Worm (Caenorhabditis elegans) whole organism, young adult: ENCODE measurements around the gene slc-17.4.

Source experiments
- B0035.1 ChIP-seq: sonication (generic microtip); optimal IDR thresholded peaks from 2 replicates; lab custom pipeline; 2016; ENCODE audit warnings: missing genetic modification characterization, mild to moderate bottlenecking, missing compliant biosample characterization, missing genotype, missing genetic modification reagents
- B0336.3 ChIP-seq: fragments of 200-800 bp; sonication (Bioruptor generic); IDR thresholded peaks from 2 replicates; pipeline ENCODE4 v1.3.6; 2022; ENCODE audit warnings: missing genetic modification characterization, missing compliant biosample characterization
- D2030.7 ChIP-seq: fragments of 200-800 bp; sonication (Bioruptor generic); IDR thresholded peaks from 2 replicates; pipeline ENCODE4 v1.3.6; 2022; ENCODE audit warnings: missing genetic modification reagents, missing genetic modification characterization, missing compliant biosample characterization
- F10E7.11 ChIP-seq: sonication (generic microtip); optimal IDR thresholded peaks from 2 replicates; lab custom pipeline; 2017; ENCODE audit warnings: mild to moderate bottlenecking, missing genetic modification characterization, moderate library complexity, missing compliant biosample characterization
- F39B2.1 ChIP-seq: fragments of 200-800 bp; sonication (Bioruptor generic); IDR thresholded peaks from 2 replicates; pipeline ENCODE4 v1.3.6; 2022; ENCODE audit warnings: missing genetic modification reagents, missing genetic modification characterization, missing compliant biosample characterization
- F57C9.4 ChIP-seq: sonication (generic microtip); optimal IDR thresholded peaks from 2 replicates; lab custom pipeline; 2017; ENCODE audit warnings: mild to moderate bottlenecking, missing genetic modification characterization, missing compliant biosample characterization
- K11D2.4 ChIP-seq: fragments of 200-800 bp; sonication (Bioruptor generic); IDR thresholded peaks from 2 replicates; pipeline ENCODE4 v1.3.6; 2022; ENCODE audit warnings: missing genetic modification reagents, missing genetic modification characterization, missing compliant biosample characterization
- Y67H2A.10 ChIP-seq: fragments of 200-800 bp; sonication (Bioruptor generic); conservative IDR thresholded peaks from 2 replicates; pipeline ENCODE4 v1.3.6; 2022; ENCODE audit warnings: missing genetic modification reagents, missing genetic modification characterization, missing compliant biosample characterization
- Y95B8A.8 ChIP-seq: fragments of 200-800 bp; sonication (Bioruptor generic); IDR thresholded peaks from 2 replicates; pipeline ENCODE4 v1.3.6; 2022; ENCODE audit warnings: missing genetic modification reagents, missing genetic modification characterization, missing compliant biosample characterization
- ZK185.1 ChIP-seq: sonication (generic microtip); optimal IDR thresholded peaks from 2 replicates; lab custom pipeline; 2016; ENCODE audit warnings: mild to moderate bottlenecking, missing genetic modification characterization, missing compliant biosample characterization; ENCODE audit not compliant: poor library complexity, severe bottlenecking
- ama-1 ChIP-seq, 3 experiments: fragments of 150-350 bp in 1 of 3; sonication (generic microtip) in 2 of 3; optimal IDR thresholded peaks; 2 replicates each; lab custom pipeline; 2014 to 2018; ENCODE audit warnings: missing biosample characterization in 2 of 3, missing genetic modification characterization in 2 of 3, missing genetic modification reagents in 2 of 3
- attf-3 ChIP-seq: fragments of 200-800 bp; sonication (Bioruptor generic); conservative IDR thresholded peaks from 2 replicates; pipeline ENCODE4 v1.3.6; 2022; ENCODE audit warnings: missing genetic modification reagents, missing genetic modification characterization, missing compliant biosample characterization
- bed-1 ChIP-seq: fragments of 200-800 bp; sonication (Bioruptor generic); IDR thresholded peaks from 2 replicates; pipeline ENCODE4 v1.3.6; 2022; ENCODE audit warnings: missing genetic modification reagents, missing genetic modification characterization, missing compliant biosample characterization
- bed-2 ChIP-seq: fragments of 200-800 bp; sonication (Bioruptor generic); IDR thresholded peaks from 2 replicates; pipeline ENCODE4 v1.3.6; 2022; ENCODE audit warnings: missing genetic modification reagents, missing genetic modification characterization, missing compliant biosample characterization
- ceh-27 ChIP-seq: fragments of 200-800 bp; sonication (Bioruptor generic); optimal IDR thresholded peaks from 2 replicates; lab custom pipeline; 2018; ENCODE audit warnings: mild to moderate bottlenecking, missing genetic modification characterization, moderate library complexity, missing compliant biosample characterization
- ceh-40 ChIP-seq: fragments of 200-800 bp; sonication (Bioruptor generic); IDR thresholded peaks from 2 replicates; pipeline ENCODE4 v1.3.6; 2022; ENCODE audit warnings: missing genetic modification characterization, missing compliant biosample characterization
- chd-7 ChIP-seq: sonication (generic microtip); optimal IDR thresholded peaks from 2 replicates; lab custom pipeline; 2016; ENCODE audit warnings: mild to moderate bottlenecking, missing genetic modification characterization, moderate library complexity, missing compliant biosample characterization
- die-1 ChIP-seq: sonication (generic microtip); optimal IDR thresholded peaks from 2 replicates; lab custom pipeline; 2016; ENCODE audit warnings: missing genotype, mild to moderate bottlenecking, missing genetic modification characterization, missing compliant biosample characterization
- dpl-1 ChIP-seq: fragments of 150-350 bp; optimal IDR thresholded peaks from 2 replicates; lab custom pipeline; 2014; ENCODE audit warnings: missing biosample characterization, missing genetic modification reagents, missing genetic modification characterization
- egl-44 ChIP-seq: fragments of 200-800 bp; sonication (Bioruptor generic); IDR thresholded peaks from 2 replicates; pipeline ENCODE4 v1.3.6; 2022; ENCODE audit warnings: missing genetic modification reagents, missing genetic modification characterization, missing compliant biosample characterization
- ekl-4 ChIP-seq: fragments of 200-800 bp; sonication (Bioruptor generic); IDR thresholded peaks from 2 replicates; pipeline ENCODE4 v1.3.6; 2022; ENCODE audit warnings: missing genetic modification reagents, missing genetic modification characterization, missing compliant biosample characterization
- gei-17 ChIP-seq: fragments of 200-800 bp; sonication (Bioruptor generic); optimal IDR thresholded peaks from 2 replicates; lab custom pipeline; 2018; ENCODE audit warnings: mild to moderate bottlenecking, missing genetic modification characterization, missing compliant biosample characterization
- hmg-1.2 ChIP-seq: fragments of 200-800 bp; sonication (Bioruptor generic); IDR thresholded peaks from 2 replicates; pipeline ENCODE4 v1.3.6; 2022; ENCODE audit warnings: missing genetic modification reagents, missing genetic modification characterization, missing compliant biosample characterization
- hrde-1 ChIP-seq: sonication (generic microtip); optimal IDR thresholded peaks from 2 replicates; lab custom pipeline; 2016; ENCODE audit warnings: missing genetic modification characterization, mild to moderate bottlenecking, missing compliant biosample characterization, moderate library complexity, missing genotype, missing genetic modification reagents, borderline replicate concordance
- lin-35 ChIP-seq, 3 experiments: fragments of 150-350 bp in 2 of 3; sonication (generic microtip) in 1 of 3; optimal IDR thresholded peaks; 2 replicates each; lab custom pipeline; 2014 to 2018; ENCODE audit warnings: missing biosample characterization in 3 of 3, missing genetic modification characterization in 3 of 3, missing genetic modification reagents in 3 of 3
- lin-40 ChIP-seq: sonication (generic microtip); optimal IDR thresholded peaks from 2 replicates; lab custom pipeline; 2016; ENCODE audit warnings: missing genetic modification characterization, mild to moderate bottlenecking, missing compliant biosample characterization, missing genotype, missing genetic modification reagents
- lin-54 ChIP-seq: fragments of 200-800 bp; sonication (Bioruptor generic); optimal IDR thresholded peaks from 2 replicates; lab custom pipeline; 2018; ENCODE audit warnings: mild to moderate bottlenecking, missing genetic modification characterization, missing compliant biosample characterization
- madf-10 ChIP-seq: sonication (generic microtip); optimal IDR thresholded peaks from 2 replicates; lab custom pipeline; 2016; ENCODE audit warnings: mild to moderate bottlenecking, missing genetic modification characterization, missing compliant biosample characterization
- madf-3 ChIP-seq: fragments of 200-800 bp; sonication (Bioruptor generic); IDR thresholded peaks from 2 replicates; pipeline ENCODE4 v1.3.6; 2022; ENCODE audit warnings: missing genetic modification reagents, missing genetic modification characterization, missing compliant biosample characterization
- madf-6 ChIP-seq: fragments of 200-800 bp; sonication (Bioruptor generic); IDR thresholded peaks from 2 replicates; pipeline ENCODE4 v1.3.6; 2022; ENCODE audit warnings: missing genetic modification reagents, missing genetic modification characterization, missing compliant biosample characterization
- mcd-1 ChIP-seq: fragments of 200-800 bp; sonication (Bioruptor generic); IDR thresholded peaks from 2 replicates; pipeline ENCODE4 v1.3.6; 2022; ENCODE audit warnings: missing genetic modification reagents, missing genetic modification characterization, missing compliant biosample characterization
- mel-28 ChIP-seq: sonication (generic microtip); optimal IDR thresholded peaks from 2 replicates; lab custom pipeline; 2016; ENCODE audit warnings: borderline replicate concordance, mild to moderate bottlenecking, missing genetic modification characterization, missing compliant biosample characterization
- nfyb-1 ChIP-seq: fragments of 200-800 bp; sonication (Bioruptor generic); IDR thresholded peaks from 2 replicates; pipeline ENCODE4 v1.3.6; 2022; ENCODE audit warnings: missing genetic modification reagents, missing genetic modification characterization, missing compliant biosample characterization
- nhr-90 ChIP-seq: sonication (generic microtip); optimal IDR thresholded peaks from 2 replicates; lab custom pipeline; 2016; ENCODE audit warnings: missing genotype, mild to moderate bottlenecking, missing genetic modification characterization, missing compliant biosample characterization
- pha-4 ChIP-seq: fragments of 150-350 bp; sonication (generic microtip); optimal IDR thresholded peaks from 2 replicates; lab custom pipeline; 2014; ENCODE audit warnings: missing biosample characterization, missing genetic modification reagents, missing genetic modification characterization
- rcor-1 ChIP-seq: fragments of 200-800 bp; sonication (Bioruptor generic); IDR thresholded peaks from 2 replicates; pipeline ENCODE4 v1.3.6; 2022; ENCODE audit warnings: missing genetic modification reagents, missing genetic modification characterization, missing compliant biosample characterization
- repo-1 ChIP-seq: sonication (generic microtip); optimal IDR thresholded peaks from 2 replicates; lab custom pipeline; 2017; ENCODE audit warnings: mild to moderate bottlenecking, missing genetic modification characterization, missing compliant biosample characterization
- sea-2 ChIP-seq: fragments of 200-800 bp; sonication (Bioruptor generic); IDR thresholded peaks from 2 replicates; pipeline ENCODE4 v1.3.6; 2022; ENCODE audit warnings: missing genetic modification characterization, missing compliant biosample characterization
- snpc-3.4 ChIP-seq: sonication (generic microtip); optimal IDR thresholded peaks from 2 replicates; lab custom pipeline; 2017; ENCODE audit warnings: missing genetic modification characterization, mild to moderate bottlenecking, missing compliant biosample characterization, antibody characterized with exemption, moderate library complexity, missing genotype, missing genetic modification reagents
- somi-1 ChIP-seq: fragments of 200-800 bp; sonication (Bioruptor generic); optimal IDR thresholded peaks from 2 replicates; lab custom pipeline; 2018; ENCODE audit warnings: mild to moderate bottlenecking, missing genetic modification characterization, missing compliant biosample characterization
- tbp1 ChIP-seq: fragments of 200-800 bp; sonication (Bioruptor generic); optimal IDR thresholded peaks from 2 replicates; lab custom pipeline; 2018; ENCODE audit warnings: mild to moderate bottlenecking, missing genetic modification characterization, missing compliant biosample characterization
- unc-62 ChIP-seq: fragments of 150-350 bp; optimal IDR thresholded peaks from 2 replicates; lab custom pipeline; 2014; ENCODE audit warnings: missing biosample characterization, missing genetic modification reagents, missing genetic modification characterization
- zim-3 ChIP-seq: sonication (generic microtip); optimal IDR thresholded peaks from 2 replicates; lab custom pipeline; 2017; ENCODE audit warnings: mild to moderate bottlenecking, missing genetic modification characterization, moderate library complexity, missing compliant biosample characterization
- ztf-18 ChIP-seq: sonication (generic microtip); optimal IDR thresholded peaks from 2 replicates; lab custom pipeline; 2016; ENCODE audit warnings: missing genotype, mild to moderate bottlenecking, missing genetic modification characterization, missing compliant biosample characterization
- ztf-3 ChIP-seq: fragments of 200-800 bp; sonication (Bioruptor generic); optimal IDR thresholded peaks from 2 replicates; lab custom pipeline; 2018; ENCODE audit warnings: mild to moderate bottlenecking, missing genetic modification characterization, missing compliant biosample characterization

Gene slc-17.4

DNA sequence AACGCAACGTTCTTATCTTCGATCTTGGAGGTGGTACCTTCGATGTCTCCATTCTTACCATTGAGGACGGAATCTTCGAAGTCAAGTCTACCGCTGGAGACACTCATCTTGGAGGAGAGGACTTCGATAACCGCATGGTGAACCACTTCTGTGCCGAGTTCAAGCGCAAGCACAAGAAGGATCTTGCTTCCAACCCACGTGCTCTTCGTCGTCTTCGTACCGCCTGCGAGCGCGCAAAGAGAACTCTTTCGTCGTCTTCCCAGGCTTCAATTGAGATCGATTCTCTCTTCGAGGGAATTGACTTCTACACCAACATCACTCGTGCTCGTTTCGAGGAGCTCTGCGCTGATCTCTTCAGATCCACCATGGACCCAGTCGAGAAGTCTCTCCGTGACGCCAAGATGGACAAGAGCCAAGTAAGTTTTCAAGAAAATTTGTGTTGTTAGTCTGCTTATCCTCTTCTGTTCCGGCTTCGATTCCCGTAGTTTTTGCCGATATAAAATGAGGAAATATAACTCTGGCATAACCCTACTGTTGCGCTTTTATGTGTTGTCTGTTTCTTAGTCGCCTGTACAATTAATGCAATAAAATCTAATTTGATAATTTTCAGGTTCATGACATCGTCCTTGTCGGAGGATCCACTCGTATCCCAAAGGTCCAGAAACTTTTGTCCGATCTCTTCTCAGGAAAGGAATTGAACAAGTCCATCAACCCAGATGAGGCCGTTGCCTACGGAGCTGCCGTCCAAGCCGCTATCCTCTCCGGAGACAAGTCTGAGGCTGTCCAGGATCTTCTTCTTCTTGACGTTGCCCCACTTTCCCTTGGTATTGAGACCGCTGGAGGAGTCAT is 11.7 kb downstream of the slc-17.4 start (continued):
- no peak for TF ChIP-seq ZK185.1 (tag; lab: Kevin White, UChicago)
- TF ChIP-seq hmg-1.2 (GFP tag; lab: Robert Waterston, UW) = no peak
- 0 out of 2 replicates have a peak, but pooled peaks have one; percentile 6 for TF ChIP-seq bed-2 (GFP tag; lab: Robert Waterston, UW)
- no peak for TF ChIP-seq F39B2.1 (GFP tag; lab: Robert Waterston, UW)
- TF ChIP-seq K11D2.4 (GFP tag; lab: Robert Waterston, UW) = peak; percentile 52; the same call in 1 of the 2 replicates
- no peak for TF ChIP-seq ztf-3 (GFP tag; lab: Kevin White, UChicago)
- TF ChIP-seq ama-1 (optimal IDR thresholded peaks at IDR 0.05; lab: Kevin White, UChicago) = peak; percentile 22
- TF ChIP-seq ama-1 (GFP tag; optimal IDR thresholded peaks at IDR 0.05; lab: Kevin White, UChicago) = no peak
- peak; percentile 66 for TF ChIP-seq lin-54 (GFP tag; lab: Kevin White, UChicago)
- no peak for TF ChIP-seq F57C9.4 (tag; lab: Kevin White, UChicago)
- no peak for TF ChIP-seq chd-7 (tag; lab: Kevin White, UChicago)
- no peak for TF ChIP-seq gei-17 (GFP tag; lab: Kevin White, UChicago)
- TF ChIP-seq madf-10 (tag; lab: Kevin White, UChicago) = no peak
- peak; percentile 26 for TF ChIP-seq tbp1 (GFP tag; lab: Kevin White, UChicago)
- TF ChIP-seq rcor-1 (GFP tag; lab: Robert Waterston, UW) = peak; percentile 7; the same call in 1 of the 2 replicates
- no peak for TF ChIP-seq unc-62 (GFP tag; lab: Kevin White, UChicago)
- peak; percentile 67; the same call in 1 of the 2 replicates for TF ChIP-seq madf-6
- TF ChIP-seq Y67H2A.10 = no peak
- TF ChIP-seq ceh-27 (GFP tag; lab: Kevin White, UChicago) = no peak
- TF ChIP-seq sea-2 (GFP tag; lab: Robert Waterston, UW) = no peak
- TF ChIP-seq repo-1 (tag; lab: Kevin White, UChicago) = no peak
- TF ChIP-seq somi-1 (GFP tag; lab: Kevin White, UChicago) = no peak
- peak; percentile 49 for TF ChIP-seq mcd-1 (GFP tag; lab: Robert Waterston, UW)
- TF ChIP-seq Y95B8A.8 (GFP tag; lab: Robert Waterston, UW) = peak; percentile 65; the same call in 1 of the 2 replicates
- no peak for TF ChIP-seq hrde-1 (tag; lab: Kevin White, UChicago)
- TF ChIP-seq attf-3 (GFP tag; lab: Robert Waterston, UW) = no peak
- TF ChIP-seq egl-44 (GFP tag; lab: Robert Waterston, UW) = peak; percentile 62; the same call in 1 of the 2 replicates
- TF ChIP-seq nfyb-1 = 0 out of 2 replicates have a peak, but pooled peaks have one; percentile 9
- peak; percentile 61 for TF ChIP-seq B0336.3 (GFP tag; lab: Robert Waterston, UW)
- TF ChIP-seq die-1 = peak; percentile 41
- no peak for TF ChIP-seq bed-1 (GFP tag; lab: Robert Waterston, UW)
- peak; percentile 53 for TF ChIP-seq ceh-40 (GFP tag; lab: Robert Waterston, UW)
- no peak for TF ChIP-seq mel-28 (tag; lab: Kevin White, UChicago)
- TF ChIP-seq D2030.7 (GFP tag; lab: Robert Waterston, UW) = no peak; the same call in 1 of the 2 replicates
- peak; percentile 20 for TF ChIP-seq ztf-18 (tag; lab: Kevin White, UChicago)
- TF ChIP-seq F10E7.11 (tag; lab: Kevin White, UChicago) = no peak
- TF ChIP-seq B0035.1 (tag; lab: Kevin White, UChicago) = no peak
- no peak for TF ChIP-seq snpc-3.4 (tag; lab: Kevin White, UChicago)
- peak; percentile 60; the same call in 1 of the 2 replicates for TF ChIP-seq ekl-4 (GFP tag; lab: Robert Waterston, UW)
- TF ChIP-seq lin-35 (GFP tag; optimal IDR thresholded peaks at IDR 0.05; lab: Kevin White, UChicago) = no peak
- no peak for TF ChIP-seq pha-4 (tag; lab: Kevin White, UChicago)
- TF ChIP-seq zim-3 (tag; lab: Kevin White, UChicago) = no peak
- no peak for TF ChIP-seq dpl-1 (GFP tag; lab: Kevin White, UChicago)
- TF ChIP-seq lin-40 (tag; lab: Kevin White, UChicago) = no peak
- peak; percentile 79 for TF ChIP-seq madf-3
- no peak for TF ChIP-seq nhr-90
